Fruit fly (Drosophila melanogaster) whole organism, prepupa: ENCODE results near the gene Hel89B.

Source experiments
- Blimp-1 ChIP-seq: fragments of 200-800 bp; sonication (Bioruptor generic); optimal IDR thresholded peaks from 3 replicates; lab custom pipeline; 2017; ENCODE audit warnings: missing biosample characterization, missing genetic modification characterization, mild to moderate bottlenecking, moderate library complexity, missing genetic modification reagents
- CG10631 ChIP-seq: fragments of 200-800 bp; sonication (Bioruptor generic); optimal IDR thresholded peaks from 2 replicates; lab custom pipeline; 2016; ENCODE audit warnings: missing biosample characterization, missing genetic modification characterization
- CG11294 ChIP-seq: fragments of 200-800 bp; sonication (Bioruptor generic); IDR thresholded peaks from 2 replicates; pipeline ENCODE4 v1.3.6; 2022; ENCODE audit warnings: missing biosample characterization, missing genetic modification characterization
- CG11902 ChIP-seq: fragments of 200-800 bp; sonication (Bioruptor generic); optimal IDR thresholded peaks from 3 replicates; lab custom pipeline; 2016; ENCODE audit warnings: missing biosample characterization, missing genetic modification characterization
- CG1621 ChIP-seq: fragments of 200-800 bp; sonication (Bioruptor generic); optimal IDR thresholded peaks from 3 replicates; lab custom pipeline; 2018; ENCODE audit warnings: missing biosample characterization, mild to moderate bottlenecking, missing genetic modification characterization
- CG3032 ChIP-seq: fragments of 200-800 bp; optimal IDR thresholded peaks from 2 replicates; lab custom pipeline; 2019; ENCODE audit warnings: missing biosample characterization, mild to moderate bottlenecking, missing genetic modification characterization, moderate library complexity
- CG31627 ChIP-seq: fragments of 200-800 bp; sonication (Bioruptor generic); optimal IDR thresholded peaks from 3 replicates; lab custom pipeline; 2016; ENCODE audit warnings: missing biosample characterization, missing genetic modification characterization
- CG32006 ChIP-seq: fragments of 200-800 bp; sonication (Bioruptor generic); optimal IDR thresholded peaks from 3 replicates; lab custom pipeline; 2017; ENCODE audit warnings: missing biosample characterization, mild to moderate bottlenecking, missing genetic modification characterization
- CG3919 ChIP-seq: fragments of 200-800 bp; sonication (Bioruptor generic); optimal IDR thresholded peaks from 3 replicates; lab custom pipeline; 2016; ENCODE audit warnings: missing biosample characterization, missing genetic modification characterization
- CG6276 ChIP-seq: fragments of 200-800 bp; sonication (Bioruptor generic); optimal IDR thresholded peaks from 2 replicates; lab custom pipeline; 2017; ENCODE audit warnings: missing biosample characterization, mild to moderate bottlenecking, missing genetic modification characterization
- CG6792 ChIP-seq: fragments of 200-800 bp; sonication (Bioruptor generic); optimal IDR thresholded peaks from 3 replicates; lab custom pipeline; 2016; ENCODE audit warnings: missing biosample characterization, missing genetic modification characterization
- CG6854 ChIP-seq: fragments of 200-800 bp; sonication (Bioruptor generic); optimal IDR thresholded peaks from 2 replicates; lab custom pipeline; 2017; ENCODE audit warnings: missing biosample characterization, mild to moderate bottlenecking, missing genetic modification characterization
- CG7368 ChIP-seq: fragments of 200-800 bp; sonication (Bioruptor generic); optimal IDR thresholded peaks from 3 replicates; lab custom pipeline; 2016; ENCODE audit warnings: missing biosample characterization, missing genetic modification characterization
- Eip75B ChIP-seq: fragments of 200-800 bp; sonication (Bioruptor generic); optimal IDR thresholded peaks from 3 replicates; lab custom pipeline; 2016; ENCODE audit warnings: missing biosample characterization, missing genetic modification characterization
- Eip78C ChIP-seq: fragments of 200-800 bp; sonication (Bioruptor generic); peaks from one replicate; lab custom pipeline; 2016; ENCODE audit warnings: missing biosample characterization, missing genetic modification characterization
- Eip93F ChIP-seq: fragments of 200-800 bp; sonication (Bioruptor generic); optimal IDR thresholded peaks from 2 replicates; lab custom pipeline; 2016; ENCODE audit warnings: missing biosample characterization, mild to moderate bottlenecking, missing genetic modification characterization
- Ets21C ChIP-seq: fragments of 200-800 bp; sonication (Bioruptor generic); optimal IDR thresholded peaks from 3 replicates; lab custom pipeline; 2016; ENCODE audit warnings: missing biosample characterization, missing genetic modification characterization
- Ets96B ChIP-seq: fragments of 200-800 bp; optimal IDR thresholded peaks from 2 replicates; lab custom pipeline; 2019; ENCODE audit warnings: missing biosample characterization, mild to moderate bottlenecking, missing genetic modification characterization, moderate library complexity
- Gug ChIP-seq: fragments of 200-800 bp; sonication (Bioruptor generic); IDR thresholded peaks from 2 replicates; pipeline ENCODE4 v1.3.6; 2022; ENCODE audit warnings: missing biosample characterization, missing genetic modification characterization
- Hr38 ChIP-seq: sonication (Bioruptor generic); optimal IDR thresholded peaks from 2 replicates; lab custom pipeline; 2016; ENCODE audit warnings: missing biosample characterization, missing genetic modification characterization
- Hr39 ChIP-seq: fragments of 200-800 bp; sonication (Bioruptor generic); optimal IDR thresholded peaks from 2 replicates; lab custom pipeline; 2016; ENCODE audit warnings: missing biosample characterization, missing genetic modification characterization
- Hr4 ChIP-seq: fragments of 200-800 bp; sonication (Bioruptor generic); optimal IDR thresholded peaks from 3 replicates; lab custom pipeline; 2016; ENCODE audit warnings: missing biosample characterization, missing genetic modification characterization
- Lpt ChIP-seq: fragments of 200-800 bp; sonication (Bioruptor generic); optimal IDR thresholded peaks from 3 replicates; lab custom pipeline; 2016; ENCODE audit warnings: missing biosample characterization, missing genetic modification characterization
- Met ChIP-seq: fragments of 200-800 bp; sonication (Bioruptor generic); optimal IDR thresholded peaks from 3 replicates; lab custom pipeline; 2016; ENCODE audit warnings: missing biosample characterization, missing genetic modification characterization
- OdsH ChIP-seq: fragments of 200-800 bp; sonication (Bioruptor generic); optimal IDR thresholded peaks from 3 replicates; lab custom pipeline; 2016; ENCODE audit warnings: missing biosample characterization, missing genetic modification characterization
- Smox ChIP-seq: fragments of 200-800 bp; sonication (Bioruptor generic); optimal IDR thresholded peaks from 3 replicates; lab custom pipeline; 2016; ENCODE audit warnings: missing biosample characterization, missing genetic modification characterization
- Sox102F ChIP-seq: fragments of 200-800 bp; sonication (Bioruptor generic); optimal IDR thresholded peaks from 2 replicates; lab custom pipeline; 2016; ENCODE audit warnings: missing biosample characterization, mild to moderate bottlenecking, missing genetic modification characterization
- Sox14 ChIP-seq: fragments of 200-800 bp; sonication (Bioruptor generic); optimal IDR thresholded peaks from 3 replicates; lab custom pipeline; 2016; ENCODE audit warnings: missing biosample characterization, missing genetic modification characterization
- Sox15 ChIP-seq: fragments of 200-800 bp; sonication (Bioruptor generic); optimal IDR thresholded peaks from 3 replicates; lab custom pipeline; 2016; ENCODE audit warnings: missing biosample characterization, missing genetic modification characterization
- achi ChIP-seq: fragments of 200-800 bp; sonication (Bioruptor generic); optimal IDR thresholded peaks from 3 replicates; lab custom pipeline; 2016; ENCODE audit warnings: missing biosample characterization, missing genetic modification characterization
- acj6 ChIP-seq: fragments of 200-800 bp; sonication (Bioruptor generic); optimal IDR thresholded peaks from 3 replicates; lab custom pipeline; 2016; ENCODE audit warnings: missing biosample characterization, missing genetic modification characterization
- cyc ChIP-seq: fragments of 200-800 bp; sonication (Bioruptor generic); optimal IDR thresholded peaks from 3 replicates; lab custom pipeline; 2016; ENCODE audit warnings: missing biosample characterization, missing genetic modification characterization
- dac ChIP-seq: fragments of 200-800 bp; sonication (Bioruptor generic); optimal IDR thresholded peaks from 2 replicates; lab custom pipeline; 2017; ENCODE audit warnings: missing biosample characterization, mild to moderate bottlenecking, missing genetic modification characterization
- lz ChIP-seq: fragments of 200-800 bp; sonication (Bioruptor generic); optimal IDR thresholded peaks from 3 replicates; lab custom pipeline; 2016; ENCODE audit warnings: missing biosample characterization, missing genetic modification characterization
- net ChIP-seq: fragments of 200-800 bp; sonication (Bioruptor generic); optimal IDR thresholded peaks from 3 replicates; lab custom pipeline; 2016; ENCODE audit warnings: missing biosample characterization, missing genetic modification characterization
- pdm3 ChIP-seq: fragments of 200-800 bp; sonication (Bioruptor generic); optimal IDR thresholded peaks from 3 replicates; lab custom pipeline; 2016; ENCODE audit warnings: missing biosample characterization, missing genetic modification characterization
- salr ChIP-seq, 2 experiments: fragments of 200-800 bp; sonication (Bioruptor generic); optimal IDR thresholded peaks; 3 replicates each; lab custom pipeline; 2016 to 2018; ENCODE audit warnings: missing biosample characterization in 2 of 2, missing genetic modification characterization in 2 of 2, mild to moderate bottlenecking in 1 of 2
- spab ChIP-seq: fragments of 200-800 bp; sonication (Bioruptor generic); optimal IDR thresholded peaks from 2 replicates; lab custom pipeline; 2017; ENCODE audit warnings: missing biosample characterization, mild to moderate bottlenecking, missing genetic modification characterization, missing genetic modification reagents
- ss ChIP-seq, 2 experiments: fragments of 200-800 bp; sonication (Bioruptor generic); optimal IDR thresholded peaks; 2 replicates in 1 of 2; 3 replicates in 1 of 2; lab custom pipeline; 2017 to 2018; ENCODE audit warnings: mild to moderate bottlenecking in 2 of 2, missing biosample characterization in 2 of 2, missing genetic modification characterization in 2 of 2, moderate library complexity in 1 of 2
- svp ChIP-seq: fragments of 200-800 bp; sonication (Bioruptor generic); peaks from one replicate; lab custom pipeline; 2016; ENCODE audit warnings: missing biosample characterization, missing genetic modification characterization
- topi ChIP-seq: fragments of 200-800 bp; sonication (Bioruptor generic); optimal IDR thresholded peaks from 3 replicates; lab custom pipeline; 2016; ENCODE audit warnings: missing biosample characterization, missing genetic modification characterization
- vri ChIP-seq: fragments of 200-800 bp; sonication (Bioruptor generic); optimal IDR thresholded peaks from 3 replicates; lab custom pipeline; 2016; ENCODE audit warnings: missing biosample characterization, mild to moderate bottlenecking, missing genetic modification characterization

Hel89B gene

DNA sequence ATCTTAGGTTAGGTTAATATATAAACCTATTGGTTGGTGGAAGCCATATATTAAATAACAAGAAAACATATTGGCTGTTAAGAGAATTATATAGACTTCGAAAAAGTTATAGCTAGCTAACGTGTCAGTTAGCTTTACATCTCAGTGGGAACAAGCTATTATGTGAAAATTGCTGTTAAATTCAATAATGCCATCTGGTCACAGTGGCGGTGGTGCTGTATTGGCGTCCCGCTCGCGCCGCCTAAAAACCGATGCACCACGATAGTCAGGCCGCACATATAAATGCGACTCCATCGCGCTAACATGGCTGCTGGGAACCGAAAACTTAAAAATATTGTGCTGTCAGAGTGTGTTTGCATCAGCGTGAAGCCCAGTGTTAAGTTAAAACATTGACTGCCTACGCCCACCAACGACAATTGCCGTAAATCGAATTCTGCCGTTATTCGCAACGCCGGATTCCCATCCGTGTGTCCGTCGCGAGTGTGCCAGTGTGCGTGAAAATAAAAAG is at the start of gene Hel89B:
Gene Hel89B (plus strand): TSS at position 320 of the 508 bp plus-strand sequence.
- TF ChIP-seq CG6792 (GFP tag; lab: Kevin White, UChicago) (no peak), Eip78C (GFP tag; lab: Kevin White, UChicago) (peak; percentile 80), CG10631 (peak; percentile 56), Blimp-1 (GFP tag; lab: Kevin White, UChicago) (no peak), cyc (GFP tag; lab: Kevin White, UChicago) (peak; percentile 61), CG31627 (GFP tag; lab: Kevin White, UChicago) (peak; percentile 70), spab (GFP tag; lab: Kevin White, UChicago) (no peak), Hr39 (GFP tag; lab: Kevin White, UChicago) (peak; percentile 63), Smox (peak; percentile 44), Sox102F (GFP tag; lab: Kevin White, UChicago) (no peak), Ets21C (GFP tag; lab: Kevin White, UChicago) (peak; percentile 61), salr (GFP tag; optimal IDR thresholded peaks at IDR 0.05; lab: Kevin White, UChicago) (no peak), acj6 (GFP tag; lab: Kevin White, UChicago) (peak; percentile 35), ss (GFP tag; optimal IDR thresholded peaks at IDR 0.05; lab: Kevin White, UChicago) (peak in 1 of 2 experiments; percentile 10), Hr38 (GFP tag; lab: Kevin White, UChicago) (no peak), OdsH (GFP tag; lab: Kevin White, UChicago) (peak; percentile 47), Lpt (peak; percentile 10), Eip93F (no peak), pdm3 (peak; percentile 66), CG6276 (GFP tag; lab: Kevin White, UChicago) (no peak), Eip75B (GFP tag; lab: Kevin White, UChicago) (peak; percentile 1), CG11294 (no peak), Sox15 (GFP tag; lab: Kevin White, UChicago) (peak; percentile 49), CG1621 (peak; percentile 38), dac (GFP tag; lab: Kevin White, UChicago) (peak; percentile 36), CG3032 (peak; percentile 71), topi (GFP tag; lab: Kevin White, UChicago) (no peak), svp (peak; percentile 62), net (GFP tag; lab: Kevin White, UChicago) (peak; percentile 34), CG32006 (peak; percentile 59), achi (peak; percentile 63), CG6854 (GFP tag; lab: Kevin White, UChicago) (peak; percentile 50), Ets96B (no peak), Sox14 (GFP tag; lab: Kevin White, UChicago) (peak; percentile 41), CG11902 (GFP tag; lab: Kevin White, UChicago) (peak; percentile 50), lz (GFP tag; lab: Kevin White, UChicago) (peak; percentile 53), CG7368 (no peak), Met (GFP tag; lab: Kevin White, UChicago) (peak; percentile 35), Hr4 (GFP tag; lab: Kevin White, UChicago) (peak; percentile 72)

DNA sequence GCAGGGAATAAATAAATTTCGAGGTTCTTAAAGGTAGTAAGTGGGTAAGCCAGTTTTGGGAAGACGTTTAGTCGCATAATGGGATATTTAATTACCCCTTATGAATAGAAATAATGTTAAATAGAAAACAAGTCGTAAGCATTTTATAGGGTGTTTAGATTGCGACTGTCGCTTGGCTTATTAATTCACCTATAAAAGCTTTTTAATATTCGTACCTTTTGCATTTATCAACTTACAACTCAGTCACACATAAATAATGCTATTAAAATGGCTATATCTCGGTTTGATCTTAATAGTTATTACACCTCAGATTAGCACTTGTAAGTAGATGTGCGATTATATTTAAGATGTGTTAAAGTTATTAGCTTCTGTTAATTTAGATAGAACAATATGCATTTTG is 47.8 kb upstream of the Hel89B start, which contains the start of gene CG34276:
Gene CG34276 (plus strand): TSS at position 301 of the 400 bp plus-strand sequence.
- TF ChIP-seq Gug (no peak), CG3919 (GFP tag; lab: Kevin White, UChicago) (no peak), ss (GFP tag; optimal IDR thresholded peaks at IDR 0.05; lab: Kevin White, UChicago) (no peak), Eip75B (GFP tag; lab: Kevin White, UChicago) (no peak), vri (GFP tag; lab: Kevin White, UChicago) (no peak)
